Fruit fly (Drosophila melanogaster) whole organism, prepupa: ENCODE results near the gene CG5568.

Experiments
- Blimp-1 ChIP-seq: fragments of 200-800 bp; sonication (Bioruptor generic); optimal IDR thresholded peaks from 3 replicates; lab custom pipeline; 2017; ENCODE audit warnings: missing biosample characterization, missing genetic modification characterization, mild to moderate bottlenecking, moderate library complexity, missing genetic modification reagents
- CG10631 ChIP-seq: fragments of 200-800 bp; sonication (Bioruptor generic); optimal IDR thresholded peaks from 2 replicates; lab custom pipeline; 2016; ENCODE audit warnings: missing biosample characterization, missing genetic modification characterization
- CG10669 ChIP-seq: fragments of 200-800 bp; sonication (Bioruptor generic); optimal IDR thresholded peaks from 3 replicates; lab custom pipeline; 2018; ENCODE audit warnings: missing biosample characterization, mild to moderate bottlenecking, missing genetic modification characterization, moderate library complexity
- CG11762 ChIP-seq: fragments of 200-800 bp; sonication (Bioruptor generic); optimal IDR thresholded peaks from 3 replicates; lab custom pipeline; 2016; ENCODE audit warnings: missing biosample characterization, missing genetic modification characterization; ENCODE audit not compliant: insufficient read depth
- CG11902 ChIP-seq: fragments of 200-800 bp; sonication (Bioruptor generic); optimal IDR thresholded peaks from 3 replicates; lab custom pipeline; 2016; ENCODE audit warnings: missing biosample characterization, missing genetic modification characterization
- CG15336 ChIP-seq: fragments of 200-800 bp; sonication (Bioruptor generic); IDR thresholded peaks from 2 replicates; pipeline ENCODE4 v1.3.6; 2022; ENCODE audit warnings: missing biosample characterization, missing genetic modification characterization
- CG1621 ChIP-seq: fragments of 200-800 bp; sonication (Bioruptor generic); optimal IDR thresholded peaks from 3 replicates; lab custom pipeline; 2018; ENCODE audit warnings: missing biosample characterization, mild to moderate bottlenecking, missing genetic modification characterization
- CG16779 ChIP-seq: fragments of 200-800 bp; sonication (Bioruptor generic); optimal IDR thresholded peaks from 3 replicates; lab custom pipeline; 2017; ENCODE audit warnings: missing biosample characterization, mild to moderate bottlenecking, missing genetic modification characterization
- CG31627 ChIP-seq: fragments of 200-800 bp; sonication (Bioruptor generic); optimal IDR thresholded peaks from 3 replicates; lab custom pipeline; 2016; ENCODE audit warnings: missing biosample characterization, missing genetic modification characterization
- CG32006 ChIP-seq: fragments of 200-800 bp; sonication (Bioruptor generic); optimal IDR thresholded peaks from 3 replicates; lab custom pipeline; 2017; ENCODE audit warnings: missing biosample characterization, mild to moderate bottlenecking, missing genetic modification characterization
- CG34406 ChIP-seq: fragments of 200-800 bp; sonication (Bioruptor generic); optimal IDR thresholded peaks from 3 replicates; lab custom pipeline; 2016; ENCODE audit warnings: missing biosample characterization, missing genetic modification characterization
- CG3919 ChIP-seq: fragments of 200-800 bp; sonication (Bioruptor generic); optimal IDR thresholded peaks from 3 replicates; lab custom pipeline; 2016; ENCODE audit warnings: missing biosample characterization, missing genetic modification characterization
- CG4318 ChIP-seq: fragments of 200-800 bp; sonication (Bioruptor generic); optimal IDR thresholded peaks from 3 replicates; lab custom pipeline; 2017; ENCODE audit warnings: missing biosample characterization, mild to moderate bottlenecking, missing genetic modification characterization
- CG6792 ChIP-seq: fragments of 200-800 bp; sonication (Bioruptor generic); optimal IDR thresholded peaks from 3 replicates; lab custom pipeline; 2016; ENCODE audit warnings: missing biosample characterization, missing genetic modification characterization
- CG6808 ChIP-seq: fragments of 200-800 bp; sonication (Bioruptor generic); optimal IDR thresholded peaks from 3 replicates; lab custom pipeline; 2017; ENCODE audit warnings: missing biosample characterization, missing genetic modification characterization, mild to moderate bottlenecking, moderate library complexity, missing genetic modification reagents
- CG6854 ChIP-seq: fragments of 200-800 bp; sonication (Bioruptor generic); optimal IDR thresholded peaks from 2 replicates; lab custom pipeline; 2017; ENCODE audit warnings: missing biosample characterization, mild to moderate bottlenecking, missing genetic modification characterization
- CG7368 ChIP-seq: fragments of 200-800 bp; sonication (Bioruptor generic); optimal IDR thresholded peaks from 3 replicates; lab custom pipeline; 2016; ENCODE audit warnings: missing biosample characterization, missing genetic modification characterization
- CG8119 ChIP-seq: fragments of 200-800 bp; sonication (Bioruptor generic); IDR thresholded peaks from 3 replicates; pipeline ENCODE4 v1.3.6; 2022; ENCODE audit warnings: missing biosample characterization, missing genetic modification characterization
- CG8319 ChIP-seq: fragments of 200-800 bp; sonication (Bioruptor generic); optimal IDR thresholded peaks from 3 replicates; lab custom pipeline; 2016; ENCODE audit warnings: missing biosample characterization, missing genetic modification characterization
- CG8632 ChIP-seq: fragments of 200-800 bp; sonication (Bioruptor generic); optimal IDR thresholded peaks from 3 replicates; lab custom pipeline; 2016; ENCODE audit warnings: missing biosample characterization, missing genetic modification characterization
- CG9139 ChIP-seq: fragments of 200-800 bp; sonication (Bioruptor generic); optimal IDR thresholded peaks from 3 replicates; lab custom pipeline; 2017; ENCODE audit warnings: missing biosample characterization, mild to moderate bottlenecking, missing genetic modification characterization
- Eip75B ChIP-seq: fragments of 200-800 bp; sonication (Bioruptor generic); optimal IDR thresholded peaks from 3 replicates; lab custom pipeline; 2016; ENCODE audit warnings: missing biosample characterization, missing genetic modification characterization
- Eip78C ChIP-seq: fragments of 200-800 bp; sonication (Bioruptor generic); peaks from one replicate; lab custom pipeline; 2016; ENCODE audit warnings: missing biosample characterization, missing genetic modification characterization
- Eip93F ChIP-seq: fragments of 200-800 bp; sonication (Bioruptor generic); optimal IDR thresholded peaks from 2 replicates; lab custom pipeline; 2016; ENCODE audit warnings: missing biosample characterization, mild to moderate bottlenecking, missing genetic modification characterization
- Ets21C ChIP-seq: fragments of 200-800 bp; sonication (Bioruptor generic); optimal IDR thresholded peaks from 3 replicates; lab custom pipeline; 2016; ENCODE audit warnings: missing biosample characterization, missing genetic modification characterization
- Ets96B ChIP-seq: fragments of 200-800 bp; optimal IDR thresholded peaks from 2 replicates; lab custom pipeline; 2019; ENCODE audit warnings: missing biosample characterization, mild to moderate bottlenecking, missing genetic modification characterization, moderate library complexity
- Hr38 ChIP-seq: sonication (Bioruptor generic); optimal IDR thresholded peaks from 2 replicates; lab custom pipeline; 2016; ENCODE audit warnings: missing biosample characterization, missing genetic modification characterization
- Hr39 ChIP-seq: fragments of 200-800 bp; sonication (Bioruptor generic); optimal IDR thresholded peaks from 2 replicates; lab custom pipeline; 2016; ENCODE audit warnings: missing biosample characterization, missing genetic modification characterization
- Hr4 ChIP-seq: fragments of 200-800 bp; sonication (Bioruptor generic); optimal IDR thresholded peaks from 3 replicates; lab custom pipeline; 2016; ENCODE audit warnings: missing biosample characterization, missing genetic modification characterization
- OdsH ChIP-seq: fragments of 200-800 bp; sonication (Bioruptor generic); optimal IDR thresholded peaks from 3 replicates; lab custom pipeline; 2016; ENCODE audit warnings: missing biosample characterization, missing genetic modification characterization
- Smox ChIP-seq: fragments of 200-800 bp; sonication (Bioruptor generic); optimal IDR thresholded peaks from 3 replicates; lab custom pipeline; 2016; ENCODE audit warnings: missing biosample characterization, missing genetic modification characterization
- Sox102F ChIP-seq: fragments of 200-800 bp; sonication (Bioruptor generic); optimal IDR thresholded peaks from 2 replicates; lab custom pipeline; 2016; ENCODE audit warnings: missing biosample characterization, mild to moderate bottlenecking, missing genetic modification characterization
- Sox15 ChIP-seq: fragments of 200-800 bp; sonication (Bioruptor generic); optimal IDR thresholded peaks from 3 replicates; lab custom pipeline; 2016; ENCODE audit warnings: missing biosample characterization, missing genetic modification characterization
- achi ChIP-seq: fragments of 200-800 bp; sonication (Bioruptor generic); optimal IDR thresholded peaks from 3 replicates; lab custom pipeline; 2016; ENCODE audit warnings: missing biosample characterization, missing genetic modification characterization
- acj6 ChIP-seq: fragments of 200-800 bp; sonication (Bioruptor generic); optimal IDR thresholded peaks from 3 replicates; lab custom pipeline; 2016; ENCODE audit warnings: missing biosample characterization, missing genetic modification characterization
- dac ChIP-seq: fragments of 200-800 bp; sonication (Bioruptor generic); optimal IDR thresholded peaks from 2 replicates; lab custom pipeline; 2017; ENCODE audit warnings: missing biosample characterization, mild to moderate bottlenecking, missing genetic modification characterization
- fd59A ChIP-seq: fragments of 200-800 bp; sonication (Bioruptor generic); optimal IDR thresholded peaks from 2 replicates; lab custom pipeline; 2017; ENCODE audit warnings: missing biosample characterization, mild to moderate bottlenecking, missing genetic modification characterization, missing genetic modification reagents
- net ChIP-seq: fragments of 200-800 bp; sonication (Bioruptor generic); optimal IDR thresholded peaks from 3 replicates; lab custom pipeline; 2016; ENCODE audit warnings: missing biosample characterization, missing genetic modification characterization
- pdm3 ChIP-seq: fragments of 200-800 bp; sonication (Bioruptor generic); optimal IDR thresholded peaks from 3 replicates; lab custom pipeline; 2016; ENCODE audit warnings: missing biosample characterization, missing genetic modification characterization
- spab ChIP-seq: fragments of 200-800 bp; sonication (Bioruptor generic); optimal IDR thresholded peaks from 2 replicates; lab custom pipeline; 2017; ENCODE audit warnings: missing biosample characterization, mild to moderate bottlenecking, missing genetic modification characterization, missing genetic modification reagents
- ss ChIP-seq, 2 experiments: fragments of 200-800 bp; sonication (Bioruptor generic); optimal IDR thresholded peaks; 2 replicates in 1 of 2; 3 replicates in 1 of 2; lab custom pipeline; 2017 to 2018; ENCODE audit warnings: mild to moderate bottlenecking in 2 of 2, missing biosample characterization in 2 of 2, missing genetic modification characterization in 2 of 2, moderate library complexity in 1 of 2
- svp ChIP-seq: fragments of 200-800 bp; sonication (Bioruptor generic); peaks from one replicate; lab custom pipeline; 2016; ENCODE audit warnings: missing biosample characterization, missing genetic modification characterization
- topi ChIP-seq: fragments of 200-800 bp; sonication (Bioruptor generic); optimal IDR thresholded peaks from 3 replicates; lab custom pipeline; 2016; ENCODE audit warnings: missing biosample characterization, missing genetic modification characterization
- vri ChIP-seq: fragments of 200-800 bp; sonication (Bioruptor generic); optimal IDR thresholded peaks from 3 replicates; lab custom pipeline; 2016; ENCODE audit warnings: missing biosample characterization, mild to moderate bottlenecking, missing genetic modification characterization

CG5568 gene

dm6 chr3L:5851636-5852035 is 19.7 kb upstream of the CG5568 start (continued):
- TF ChIP-seq CG1621 (tag; lab: Kevin White, UChicago) = no peak
- peak; percentile 3 for TF ChIP-seq Ets21C (GFP tag; lab: Kevin White, UChicago)
- TF ChIP-seq CG8119 = no peak
- no peak for TF ChIP-seq Eip93F
- TF ChIP-seq OdsH = peak; percentile 22
- TF ChIP-seq dac (GFP tag; lab: Kevin White, UChicago) = no peak
- peak; percentile 28 for TF ChIP-seq acj6 (GFP tag; lab: Kevin White, UChicago)
- TF ChIP-seq Eip75B = no peak
- TF ChIP-seq topi (GFP tag; lab: Kevin White, UChicago) = peak; percentile 60
- TF ChIP-seq Sox15 = peak; percentile 6
- TF ChIP-seq CG7368 = no peak
- peak; percentile 11 for TF ChIP-seq CG34406
- peak; percentile 22 for TF ChIP-seq Blimp-1 (GFP tag; lab: Kevin White, UChicago)
- TF ChIP-seq svp (GFP tag; lab: Kevin White, UChicago) = peak; percentile 85
- TF ChIP-seq CG6854 (GFP tag; lab: Kevin White, UChicago) = no peak
- no peak for TF ChIP-seq CG8632 (GFP tag; lab: Kevin White, UChicago)
- TF ChIP-seq, all 60 proteins: peak for 33

- TF ChIP-seq Eip78C = peak; percentile 57
- peak; percentile 4 for TF ChIP-seq Hr4 (GFP tag; lab: Kevin White, UChicago)
- peak; percentile 56 for TF ChIP-seq CG15336 (GFP tag; lab: Robert Waterston, UW)
- TF ChIP-seq CG10631 (GFP tag; lab: Kevin White, UChicago) = peak; percentile 5
- TF ChIP-seq dac (GFP tag; lab: Kevin White, UChicago) = no peak
- no peak for TF ChIP-seq Sox102F
- no peak for TF ChIP-seq CG6854 (GFP tag; lab: Kevin White, UChicago)
- no peak for TF ChIP-seq Hr39 (GFP tag; lab: Kevin White, UChicago)
- peak; percentile 7 for TF ChIP-seq CG3919 (GFP tag; lab: Kevin White, UChicago)
- TF ChIP-seq Smox (GFP tag; lab: Kevin White, UChicago) = no peak
- TF ChIP-seq net (GFP tag; lab: Kevin White, UChicago) = no peak
- TF ChIP-seq spab = no peak
- peak; percentile 39 for TF ChIP-seq CG32006 (GFP tag; lab: Kevin White, UChicago)
- TF ChIP-seq CG8119 = peak; percentile 38; the same call in 2 of the 3 replicates
Measured at dm6 chr3L:5855098-5855497, 16.2 kb upstream of the CG5568 start.

dm6 chr3L:5856081-5856826 is 15.0 kb upstream of the CG5568 start:
- TF ChIP-seq dac (GFP tag; lab: Kevin White, UChicago) (no peak), CG8632 (GFP tag; lab: Kevin White, UChicago) (no peak), acj6 (GFP tag; lab: Kevin White, UChicago) (no peak), CG6808 (GFP tag; lab: Kevin White, UChicago) (no peak), Eip93F (no peak), Eip75B (no peak), vri (GFP tag; lab: Kevin White, UChicago) (no peak), OdsH (no peak), CG11902 (GFP tag; lab: Kevin White, UChicago) (no peak), CG34406 (no peak), CG8119 (no peak), Hr38 (no peak), CG9139 (no peak)

dm6 chr3L:5856919-5857318 is 14.4 kb upstream of the CG5568 start:
- no peak for TF ChIP-seq CG4318
- TF ChIP-seq OdsH = peak; percentile 14
- peak; percentile 72 for TF ChIP-seq svp (GFP tag; lab: Kevin White, UChicago)
- TF ChIP-seq fd59A (GFP tag; lab: Kevin White, UChicago) = peak; percentile 12
- no peak for TF ChIP-seq Hr38
- no peak for TF ChIP-seq net (GFP tag; lab: Kevin White, UChicago)
- TF ChIP-seq CG16779 (tag; lab: Kevin White, UChicago) = no peak
- peak; percentile 8 for TF ChIP-seq CG6792 (GFP tag; lab: Kevin White, UChicago)
- no peak for TF ChIP-seq achi
- TF ChIP-seq CG1621 (tag; lab: Kevin White, UChicago) = no peak
- no peak for TF ChIP-seq CG8632 (GFP tag; lab: Kevin White, UChicago)
- TF ChIP-seq CG31627 (GFP tag; lab: Kevin White, UChicago) = no peak
- no peak for TF ChIP-seq Eip93F
- TF ChIP-seq CG8319 (GFP tag; lab: Kevin White, UChicago) = no peak
- no peak for TF ChIP-seq CG6854 (GFP tag; lab: Kevin White, UChicago)
- no peak for TF ChIP-seq CG9139
- peak; percentile 52 for TF ChIP-seq CG10669 (GFP tag; lab: Kevin White, UChicago)
- no peak for TF ChIP-seq CG11762 (GFP tag; lab: Kevin White, UChicago)
- TF ChIP-seq ss (GFP tag; optimal IDR thresholded peaks at IDR 0.05; lab: Kevin White, UChicago) = peak; percentile 25 to 52
- TF ChIP-seq CG34406 = no peak
- peak; percentile 56 for TF ChIP-seq Ets96B (tag; lab: Kevin White, UChicago)
- TF ChIP-seq pdm3 (GFP tag; lab: Kevin White, UChicago) = peak; percentile 0
- no peak for TF ChIP-seq CG15336 (GFP tag; lab: Robert Waterston, UW)
